Worm (Caenorhabditis elegans): ENCODE measurements around the gene Y82E9BR.22.

- TF ChIP-seq zfh-2 (GFP tag; conservative IDR thresholded peaks at IDR 0.05), result no peak
- TF ChIP-seq pha-4 (tag; optimal IDR thresholded peaks at IDR 0.05), result no peak
Measured at ce11 chrIII:1401497-1401990, 7.5 kb downstream of the Y82E9BR.22 start, which contains the start of gene pals-19.
